Worm (Caenorhabditis elegans): ENCODE data around the gene Y49E10.30.

Y49E10.30 gene

DNA sequence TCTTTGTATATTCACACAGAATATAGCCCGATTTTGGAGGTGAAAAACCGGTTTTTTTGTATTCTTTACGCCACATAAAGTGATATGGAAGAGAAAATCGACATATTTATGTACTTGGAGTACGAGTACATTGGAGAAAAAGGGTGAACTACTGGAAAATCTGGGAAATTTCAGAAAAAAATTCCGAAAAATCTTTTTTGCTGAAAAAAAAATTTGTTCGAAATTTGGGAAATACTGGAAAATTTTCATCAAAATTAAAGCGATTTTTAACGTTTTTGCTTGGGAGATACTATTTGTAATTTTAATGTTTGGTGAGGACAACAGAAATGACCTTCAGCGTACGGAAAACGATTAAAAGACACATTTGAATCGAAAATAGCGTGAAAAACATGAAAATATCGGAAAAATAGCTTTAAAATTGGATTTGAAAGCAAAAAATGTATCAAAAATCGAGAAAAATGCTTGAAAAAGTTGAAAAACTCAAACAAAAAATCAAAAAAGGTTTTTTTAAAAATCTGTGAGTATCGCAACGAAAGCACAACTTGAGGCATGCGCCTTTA is 39.2 kb downstream of the Y49E10.30 start:
- TF ChIP-seq tbx-37 (GFP tag; conservative IDR thresholded peaks at IDR 0.05): no peak
- no peak for TF ChIP-seq flt-1 (GFP tag; IDR thresholded peaks at IDR 0.05)
- no peak for TF ChIP-seq B0310.2 (tag; optimal IDR thresholded peaks at IDR 0.05)
- no peak for TF ChIP-seq tra-4 (tag; optimal IDR thresholded peaks at IDR 0.05)
- TF ChIP-seq tbx-11 (GFP tag; IDR thresholded peaks at IDR 0.05): no peak
- no peak for TF ChIP-seq ceh-36 (tag; optimal IDR thresholded peaks at IDR 0.05)
- no peak for TF ChIP-seq hmbx-1 (tag; optimal IDR thresholded peaks at IDR 0.05)

DNA sequence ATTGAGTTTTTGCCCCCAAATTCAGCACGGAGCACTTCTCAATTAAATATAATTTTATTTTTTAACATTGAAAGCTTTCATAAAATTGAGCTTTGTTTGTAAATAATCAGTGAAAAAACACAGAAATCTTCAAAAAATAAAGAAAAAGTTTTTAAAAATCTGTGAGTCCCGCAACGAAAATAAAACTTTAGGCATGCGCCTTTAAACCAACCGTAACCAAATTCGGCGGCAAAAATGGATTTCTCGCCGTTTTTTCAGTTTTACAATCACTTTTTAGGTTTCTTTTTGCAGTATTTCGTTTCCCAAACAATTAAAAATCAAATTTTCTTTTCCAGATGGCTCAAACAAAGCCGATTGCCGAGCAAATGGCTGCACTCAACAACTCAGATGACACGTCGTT is 39.9 kb downstream of the Y49E10.30 start, which contains the start of gene pie-1:
Gene pie-1 (plus strand): TSS at position 336 of the 400 bp plus-strand sequence.
- TF ChIP-seq scrt-1 (GFP tag; IDR thresholded peaks at IDR 0.05): no peak
- TF ChIP-seq F13C5.2 (tag; optimal IDR thresholded peaks at IDR 0.05): no peak
- TF ChIP-seq tbx-37 (GFP tag; conservative IDR thresholded peaks at IDR 0.05): no peak
- no peak for TF ChIP-seq aly-1 (tag; optimal IDR thresholded peaks at IDR 0.05)
- no peak for TF ChIP-seq hmbx-1 (tag; optimal IDR thresholded peaks at IDR 0.05)
- no peak for TF ChIP-seq pes-1 (GFP tag; IDR thresholded peaks at IDR 0.05)
- TF ChIP-seq ceh-36 (tag; optimal IDR thresholded peaks at IDR 0.05): no peak
- TF ChIP-seq sea-1 (GFP tag; conservative IDR thresholded peaks at IDR 0.05): no peak
- no peak for TF ChIP-seq hmg-4 (GFP tag; optimal IDR thresholded peaks at IDR 0.05)
- no peak for TF ChIP-seq hnd-1 (tag; optimal IDR thresholded peaks at IDR 0.05)
- TF ChIP-seq tbx-11 (GFP tag; IDR thresholded peaks at IDR 0.05): no peak
- no peak for TF ChIP-seq flt-1 (GFP tag; IDR thresholded peaks at IDR 0.05)
- no peak for TF ChIP-seq ceh-13 (GFP tag; optimal IDR thresholded peaks at IDR 0.05)
- no peak for TF ChIP-seq tra-4 (tag; optimal IDR thresholded peaks at IDR 0.05)
- TF ChIP-seq ama-1 (optimal IDR thresholded peaks at IDR 0.05): no peak
- TF ChIP-seq ets-7 (tag; optimal IDR thresholded peaks at IDR 0.05): no peak
- TF ChIP-seq B0310.2 (tag; optimal IDR thresholded peaks at IDR 0.05): no peak

DNA sequence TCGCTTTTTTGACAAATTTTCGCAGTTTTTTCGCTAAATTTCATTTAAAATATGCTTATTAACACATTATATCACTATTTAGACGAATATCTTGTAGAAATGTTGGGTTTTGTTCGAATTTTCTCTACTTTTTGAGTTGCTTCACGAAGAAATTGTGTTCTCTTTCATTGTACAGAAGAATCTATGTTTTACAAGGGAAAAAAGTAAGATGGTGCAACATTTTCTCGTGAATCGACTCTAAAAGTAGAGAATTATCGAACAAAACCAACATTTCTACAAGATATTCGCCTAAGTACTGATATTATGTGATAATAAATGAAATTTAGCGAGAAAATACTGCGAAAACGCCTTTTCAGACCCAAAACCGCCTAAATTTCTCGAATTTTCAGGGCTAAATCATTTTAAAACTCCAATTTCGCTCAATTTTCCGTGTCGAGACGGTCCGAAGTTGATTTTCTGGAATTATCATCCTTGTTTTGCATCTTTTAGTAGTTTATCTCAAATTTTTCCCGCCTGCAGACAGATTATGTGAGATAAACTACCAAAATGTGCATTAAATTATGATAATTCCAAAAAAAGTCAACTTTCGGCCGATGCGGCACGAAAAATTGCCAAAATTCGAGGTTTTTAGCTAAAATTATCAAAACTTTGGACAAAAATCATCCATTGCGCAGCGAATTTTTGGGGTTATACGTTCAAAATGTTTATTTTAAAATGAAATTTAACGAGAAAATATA is 41.0 kb downstream of the Y49E10.30 start:
- TF ChIP-seq ceh-13 (GFP tag; optimal IDR thresholded peaks at IDR 0.05): no peak

DNA sequence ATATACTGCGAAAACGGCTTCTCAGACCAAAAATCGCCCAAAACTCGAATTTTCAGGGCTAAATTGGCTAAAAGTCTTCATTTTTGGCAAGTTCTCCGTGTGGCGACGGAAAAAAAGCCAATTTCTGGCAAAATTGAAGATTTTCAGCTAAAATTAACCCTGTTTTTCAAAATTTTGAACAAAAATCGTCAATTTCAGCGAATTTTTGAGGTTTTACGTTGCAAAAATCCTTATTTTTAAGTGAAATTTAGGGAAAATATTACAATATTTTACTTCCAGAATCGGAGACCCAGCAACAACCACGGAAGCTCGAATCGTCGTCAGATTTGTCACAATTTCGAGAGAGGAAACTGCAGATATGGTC is 41.5 kb downstream of the Y49E10.30 start:
- TF ChIP-seq tbx-37 (GFP tag; conservative IDR thresholded peaks at IDR 0.05) (no peak), hmbx-1 (tag; optimal IDR thresholded peaks at IDR 0.05) (no peak), F13C5.2 (tag; optimal IDR thresholded peaks at IDR 0.05) (no peak), pes-1 (GFP tag; IDR thresholded peaks at IDR 0.05) (no peak), tra-4 (tag; optimal IDR thresholded peaks at IDR 0.05) (no peak), ama-1 (optimal IDR thresholded peaks at IDR 0.05) (no peak), sea-1 (GFP tag; conservative IDR thresholded peaks at IDR 0.05) (no peak), ets-7 (tag; optimal IDR thresholded peaks at IDR 0.05) (no peak), tbx-11 (GFP tag; IDR thresholded peaks at IDR 0.05) (no peak), scrt-1 (GFP tag; IDR thresholded peaks at IDR 0.05) (no peak)

DNA sequence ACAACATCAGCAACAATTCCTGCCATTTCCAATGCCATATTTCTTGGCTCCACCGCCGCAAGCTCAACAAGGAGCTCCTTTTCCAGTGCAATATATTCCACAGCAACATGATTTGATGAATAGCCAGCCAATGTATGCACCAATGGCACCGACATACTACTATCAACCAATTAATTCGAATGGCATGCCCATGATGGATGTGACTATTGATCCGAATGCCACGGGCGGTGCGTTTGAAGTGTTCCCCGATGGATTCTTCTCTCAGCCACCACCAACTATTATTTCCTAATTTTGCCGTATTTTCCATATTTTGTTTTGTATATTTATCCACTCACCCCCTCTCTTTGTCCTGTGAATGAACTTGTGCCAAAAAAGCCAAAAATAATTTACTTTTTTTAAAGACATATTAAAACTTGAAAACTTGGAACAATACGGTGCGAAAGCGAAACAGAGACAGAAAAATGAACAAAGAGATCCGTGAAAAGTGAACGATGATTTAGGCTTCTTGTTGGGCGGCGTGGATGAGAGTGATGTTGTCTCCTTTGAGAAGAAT is 42.2 kb downstream of the Y49E10.30 start:
- TF ChIP-seq F13C5.2 (tag; optimal IDR thresholded peaks at IDR 0.05) (no peak), hnd-1 (tag; optimal IDR thresholded peaks at IDR 0.05) (no peak), tbx-11 (GFP tag; IDR thresholded peaks at IDR 0.05) (no peak), ceh-13 (GFP tag; optimal IDR thresholded peaks at IDR 0.05) (no peak), scrt-1 (GFP tag; IDR thresholded peaks at IDR 0.05) (no peak), tbx-37 (GFP tag; conservative IDR thresholded peaks at IDR 0.05) (no peak), ets-7 (tag; optimal IDR thresholded peaks at IDR 0.05) (no peak), ceh-36 (tag; optimal IDR thresholded peaks at IDR 0.05) (no peak), tra-4 (tag; optimal IDR thresholded peaks at IDR 0.05) (no peak), aly-1 (tag; optimal IDR thresholded peaks at IDR 0.05) (no peak), sea-1 (GFP tag; conservative IDR thresholded peaks at IDR 0.05) (no peak), B0310.2 (tag; optimal IDR thresholded peaks at IDR 0.05) (no peak), ama-1 (optimal IDR thresholded peaks at IDR 0.05) (no peak), hmg-4 (GFP tag; optimal IDR thresholded peaks at IDR 0.05) (no peak), pes-1 (GFP tag; IDR thresholded peaks at IDR 0.05) (no peak), hmbx-1 (tag; optimal IDR thresholded peaks at IDR 0.05) (no peak), flt-1 (GFP tag; IDR thresholded peaks at IDR 0.05) (no peak)

DNA sequence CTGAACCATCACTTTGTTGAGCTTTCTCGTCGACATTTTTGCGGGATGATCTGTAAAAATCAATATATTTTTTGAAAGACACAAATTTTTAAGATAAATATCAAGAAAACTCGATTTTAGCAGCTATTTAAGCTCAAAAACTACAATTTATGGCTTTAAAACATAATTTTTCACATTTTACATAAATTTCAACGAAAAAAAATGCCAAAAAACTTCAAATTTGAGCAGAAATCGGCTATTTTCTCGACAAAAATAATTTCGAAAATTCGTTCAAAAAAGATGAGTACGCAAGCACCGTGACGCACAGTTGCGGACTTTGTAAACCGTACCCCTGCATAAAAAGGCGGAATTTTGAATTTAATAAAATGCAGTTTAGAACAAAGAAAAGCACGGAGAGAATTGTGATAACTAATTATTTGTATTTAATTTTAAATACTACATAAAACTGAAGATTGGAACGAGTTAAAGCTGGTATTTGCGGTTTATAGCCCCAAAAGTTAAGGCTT is 42.9 kb downstream of the Y49E10.30 start, which contains the start of gene snr-6:
Gene snr-6 (minus strand): TSS at position 51 of the 506 bp plus-strand sequence.
- peak; percentile 77 for TF ChIP-seq F13C5.2 (tag; optimal IDR thresholded peaks at IDR 0.05)
- no peak for TF ChIP-seq tbx-37 (GFP tag; conservative IDR thresholded peaks at IDR 0.05)
- no peak for TF ChIP-seq flt-1 (GFP tag; IDR thresholded peaks at IDR 0.05)

DNA sequence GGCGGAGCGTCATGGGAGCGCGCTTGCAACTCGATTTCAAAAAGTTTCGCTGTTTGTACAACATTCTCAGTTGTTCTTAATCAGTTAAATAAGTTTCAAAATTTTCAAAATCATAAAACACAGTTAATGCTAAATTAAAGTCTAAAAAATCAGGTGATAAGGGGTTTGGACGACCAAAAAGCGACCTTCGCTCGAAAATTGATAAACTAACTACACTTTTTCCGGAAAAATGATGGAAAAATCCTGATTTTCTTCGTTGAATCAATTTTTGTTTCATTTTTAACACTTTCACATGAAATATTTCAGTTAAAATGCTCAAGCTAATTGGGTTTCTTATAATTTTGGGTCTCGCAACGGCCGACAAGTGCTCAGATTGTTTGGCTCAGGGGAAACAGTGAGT is 43.5 kb downstream of the Y49E10.30 start, which contains the start of gene Y49E10.16:
Gene Y49E10.16 (plus strand): TSS at position 301 of the 400 bp plus-strand sequence.
- TF ChIP-seq tbx-37 (GFP tag; conservative IDR thresholded peaks at IDR 0.05) (no peak), tra-4 (tag; optimal IDR thresholded peaks at IDR 0.05) (no peak), B0310.2 (tag; optimal IDR thresholded peaks at IDR 0.05) (no peak), scrt-1 (GFP tag; IDR thresholded peaks at IDR 0.05) (no peak), hmbx-1 (tag; optimal IDR thresholded peaks at IDR 0.05) (no peak), ets-7 (tag; optimal IDR thresholded peaks at IDR 0.05) (no peak), hnd-1 (tag; optimal IDR thresholded peaks at IDR 0.05) (no peak), aly-1 (tag; optimal IDR thresholded peaks at IDR 0.05) (no peak), flt-1 (GFP tag; IDR thresholded peaks at IDR 0.05) (no peak), hmg-4 (GFP tag; optimal IDR thresholded peaks at IDR 0.05) (no peak), sea-1 (GFP tag; conservative IDR thresholded peaks at IDR 0.05) (no peak)
